Worm (Caenorhabditis elegans) whole organism, L3 larva: Measurements from ENCODE around the gene Y73B6BL.22.

ENCODE experiments used
- R02D3.7 ChIP-seq: fragments of 150-350 bp; optimal IDR thresholded peaks from 2 replicates; lab custom pipeline; 2014; ENCODE audit warnings: missing biosample characterization, missing genetic modification characterization
- ZK546.5 ChIP-seq: sonication (generic microtip); optimal IDR thresholded peaks from 2 replicates; lab custom pipeline; 2017; ENCODE audit warnings: missing biosample characterization, missing genetic modification characterization
- aly-2 ChIP-seq: fragments of 150-350 bp; optimal IDR thresholded peaks from 2 replicates; lab custom pipeline; 2014; ENCODE audit warnings: missing biosample characterization, missing genetic modification characterization
- ama-1 ChIP-seq: fragments of 150-350 bp; optimal IDR thresholded peaks from 2 replicates; lab custom pipeline; 2018
- ceh-16 ChIP-seq: sonication (generic microtip); optimal IDR thresholded peaks from 2 replicates; lab custom pipeline; 2017; ENCODE audit warnings: missing biosample characterization, missing genetic modification characterization
- ceh-28 ChIP-seq: fragments of 150-350 bp; optimal IDR thresholded peaks from 2 replicates; lab custom pipeline; 2014; ENCODE audit warnings: missing biosample characterization, missing genetic modification reagents, missing genetic modification characterization
- ceh-82 ChIP-seq: fragments of 150-350 bp; optimal IDR thresholded peaks from 2 replicates; lab custom pipeline; 2014; ENCODE audit warnings: missing biosample characterization, missing genetic modification characterization
- ceh-9 ChIP-seq: sonication (generic microtip); optimal IDR thresholded peaks from 2 replicates; lab custom pipeline; 2018; ENCODE audit warnings: missing biosample characterization, missing genetic modification characterization
- daf-12 ChIP-seq: fragments of 150-350 bp; optimal IDR thresholded peaks from 2 replicates; lab custom pipeline; 2014; ENCODE audit warnings: missing biosample characterization, missing genetic modification reagents, missing genetic modification characterization
- egl-27 ChIP-seq: sonication (generic microtip); optimal IDR thresholded peaks from 4 replicates; lab custom pipeline; 2017; ENCODE audit warnings: missing biosample characterization, missing genetic modification reagents, missing genetic modification characterization
- egl-5 ChIP-seq: fragments of 150-350 bp; optimal IDR thresholded peaks from 2 replicates; lab custom pipeline; 2017; ENCODE audit warnings: missing biosample characterization, missing genetic modification reagents, missing genetic modification characterization, inconsistent platforms
- elt-1 ChIP-seq: fragments of 150-350 bp; optimal IDR thresholded peaks from 2 replicates; lab custom pipeline; 2014; ENCODE audit warnings: missing biosample characterization, missing genetic modification characterization
- elt-2 ChIP-seq: sonication (generic microtip); optimal IDR thresholded peaks from 2 replicates; lab custom pipeline; 2016; ENCODE audit warnings: missing genetic modification reagents, mild to moderate bottlenecking, missing genetic modification characterization, missing compliant biosample characterization
- elt-3 ChIP-seq, 3 experiments: fragments of 150-350 bp in 1 of 3; sonication (generic microtip) in 2 of 3; optimal IDR thresholded peaks; 2 replicates in 2 of 3; 4 replicates in 1 of 3; lab custom pipeline; 2014 to 2017; ENCODE audit warnings: missing biosample characterization in 3 of 3, missing genetic modification characterization in 3 of 3
- eor-1 ChIP-seq, 2 experiments: fragments of 150-350 bp; optimal IDR thresholded peaks; 2 replicates each; lab custom pipeline; 2014 to 2018; ENCODE audit warnings: missing biosample characterization in 2 of 2, missing genetic modification characterization in 2 of 2
- fkh-10 ChIP-seq: sonication (generic microtip); optimal IDR thresholded peaks from 2 replicates; lab custom pipeline; 2017; ENCODE audit warnings: missing biosample characterization, missing genetic modification reagents, missing genetic modification characterization
- fkh-2 ChIP-seq: fragments of 150-350 bp; optimal IDR thresholded peaks from 2 replicates; lab custom pipeline; 2014; ENCODE audit warnings: missing biosample characterization, missing genetic modification reagents, missing genetic modification characterization
- fos-1 ChIP-seq: fragments of 150-350 bp; optimal IDR thresholded peaks from 2 replicates; lab custom pipeline; 2014; ENCODE audit warnings: missing biosample characterization, missing genetic modification characterization
- hmg-11 ChIP-seq: sonication (generic microtip); optimal IDR thresholded peaks from 2 replicates; lab custom pipeline; 2016; ENCODE audit warnings: missing genetic modification characterization, missing compliant biosample characterization
- jun-1 ChIP-seq: fragments of 150-350 bp; optimal IDR thresholded peaks from 2 replicates; lab custom pipeline; 2014; ENCODE audit warnings: missing biosample characterization, missing genetic modification reagents, missing genetic modification characterization
- lin-15B ChIP-seq: fragments of 150-350 bp; optimal IDR thresholded peaks from 2 replicates; lab custom pipeline; 2014; ENCODE audit warnings: missing biosample characterization, missing genetic modification characterization
- lin-39 ChIP-seq: fragments of 150-350 bp; optimal IDR thresholded peaks from 2 replicates; lab custom pipeline; 2018; ENCODE audit warnings: missing biosample characterization, missing genetic modification reagents, missing genetic modification characterization
- mdl-1 ChIP-seq: fragments of 150-350 bp; optimal IDR thresholded peaks from 2 replicates; lab custom pipeline; 2014; ENCODE audit warnings: missing biosample characterization, missing genetic modification characterization
- mml-1 ChIP-seq: fragments of 150-350 bp; sonication (generic microtip); optimal IDR thresholded peaks from 3 replicates; lab custom pipeline; 2014; ENCODE audit warnings: missing biosample characterization, missing genetic modification characterization
- nfya-1 ChIP-seq: sonication (generic microtip); optimal IDR thresholded peaks from 2 replicates; lab custom pipeline; 2017; ENCODE audit warnings: missing genetic modification characterization, mild to moderate bottlenecking, missing compliant biosample characterization, antibody characterized with exemption, moderate library complexity; ENCODE audit not compliant: insufficient read depth
- nhr-11 ChIP-seq: fragments of 150-350 bp; optimal IDR thresholded peaks from 2 replicates; lab custom pipeline; 2014; ENCODE audit warnings: missing biosample characterization, missing genetic modification characterization
- nhr-12 ChIP-seq: fragments of 150-350 bp; optimal IDR thresholded peaks from 2 replicates; lab custom pipeline; 2014; ENCODE audit warnings: missing biosample characterization, missing genetic modification characterization
- nhr-23 ChIP-seq: fragments of 150-350 bp; optimal IDR thresholded peaks from 2 replicates; lab custom pipeline; 2014; ENCODE audit warnings: missing biosample characterization, missing genetic modification reagents, missing genetic modification characterization
- nhr-237 ChIP-seq: fragments of 150-350 bp; optimal IDR thresholded peaks from 2 replicates; lab custom pipeline; 2014; ENCODE audit warnings: missing biosample characterization, missing genetic modification characterization
- nhr-25 ChIP-seq: sonication (generic microtip); optimal IDR thresholded peaks from 2 replicates; lab custom pipeline; 2017; ENCODE audit warnings: missing biosample characterization, missing genetic modification characterization
- nhr-28 ChIP-seq: fragments of 150-350 bp; optimal IDR thresholded peaks from 2 replicates; lab custom pipeline; 2014; ENCODE audit warnings: missing biosample characterization, missing genetic modification characterization
- nhr-43 ChIP-seq: sonication (generic microtip); optimal IDR thresholded peaks from 2 replicates; lab custom pipeline; 2016; ENCODE audit warnings: mild to moderate bottlenecking, missing genetic modification characterization, missing compliant biosample characterization; ENCODE audit not compliant: poor library complexity, severe bottlenecking
- nhr-67 ChIP-seq: fragments of 150-350 bp; optimal IDR thresholded peaks from 2 replicates; lab custom pipeline; 2014; ENCODE audit warnings: missing biosample characterization, missing genetic modification characterization
- nhr-76 ChIP-seq: fragments of 150-350 bp; sonication (generic microtip); optimal IDR thresholded peaks from 5 replicates; lab custom pipeline; 2014; ENCODE audit warnings: missing biosample characterization, missing genetic modification characterization
- nhr-77 ChIP-seq: fragments of 150-350 bp; optimal IDR thresholded peaks from 2 replicates; lab custom pipeline; 2014; ENCODE audit warnings: missing biosample characterization, missing genetic modification characterization
- pha-4 ChIP-seq: fragments of 150-350 bp; optimal IDR thresholded peaks from 2 replicates; lab custom pipeline; 2014; ENCODE audit warnings: missing biosample characterization, missing genetic modification reagents, missing genetic modification characterization
- pqm-1 ChIP-seq: fragments of 150-350 bp; optimal IDR thresholded peaks from 2 replicates; lab custom pipeline; 2017; ENCODE audit warnings: missing biosample characterization, missing genetic modification characterization, inconsistent platforms
- skn-1 ChIP-seq: fragments of 150-350 bp; optimal IDR thresholded peaks from 2 replicates; lab custom pipeline; 2014; ENCODE audit warnings: missing biosample characterization, missing genetic modification characterization
- snpc-4 ChIP-seq: fragments of 150-350 bp; optimal IDR thresholded peaks from 2 replicates; lab custom pipeline; 2014; ENCODE audit warnings: missing biosample characterization, missing genetic modification characterization
- tbx-2 ChIP-seq: sonication (generic microtip); optimal IDR thresholded peaks from 2 replicates; lab custom pipeline; 2016; ENCODE audit warnings: mild to moderate bottlenecking, missing genetic modification characterization, missing compliant biosample characterization
- unc-39 ChIP-seq: sonication (generic microtip); optimal IDR thresholded peaks from 4 replicates; lab custom pipeline; 2017; ENCODE audit warnings: missing biosample characterization, missing genetic modification characterization
- unc-62 ChIP-seq: fragments of 150-350 bp; sonication (generic microtip); optimal IDR thresholded peaks from 4 replicates; lab custom pipeline; 2014; ENCODE audit warnings: missing biosample characterization, missing genetic modification reagents, missing genetic modification characterization
- zag-1 ChIP-seq: fragments of 150-350 bp; optimal IDR thresholded peaks from 2 replicates; lab custom pipeline; 2014; ENCODE audit warnings: missing biosample characterization, missing genetic modification characterization
- ztf-11 ChIP-seq: fragments of 150-350 bp; optimal IDR thresholded peaks from 2 replicates; lab custom pipeline; 2014; ENCODE audit warnings: missing biosample characterization, missing genetic modification characterization
- ztf-4 ChIP-seq: fragments of 150-350 bp; optimal IDR thresholded peaks from 2 replicates; lab custom pipeline; 2014; ENCODE audit warnings: missing biosample characterization, missing genetic modification characterization

Y73B6BL.22 gene

DNA sequence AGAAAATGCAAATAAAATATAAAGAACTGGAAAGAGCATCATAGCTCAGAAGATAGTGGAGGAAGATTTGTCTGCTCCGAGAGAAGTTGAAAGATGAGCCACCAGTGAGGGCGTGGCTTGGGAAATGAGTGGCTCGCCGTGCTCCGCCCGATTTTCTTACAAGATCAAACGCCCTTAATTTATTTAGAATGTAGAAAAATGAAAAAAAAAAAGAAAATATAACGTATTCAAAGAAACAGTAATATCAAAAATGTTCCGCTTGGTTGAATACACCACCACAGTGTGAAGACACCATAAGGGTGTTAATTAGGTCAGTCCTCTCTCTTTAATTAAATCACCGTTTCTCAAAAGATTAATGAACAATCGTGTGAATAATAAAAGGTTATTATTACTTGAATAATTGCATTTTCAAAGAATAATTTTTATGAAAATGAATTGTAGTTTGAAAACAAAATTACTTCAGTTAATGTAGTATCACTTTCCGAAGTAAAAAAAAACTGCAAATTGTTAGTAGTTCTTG, 14.0 kb downstream of the Y73B6BL.22 start, which contains the start of gene sfrp-1:
Gene sfrp-1 (minus strand): TSS at position 51 of the 520 bp plus-strand sequence.
- TF ChIP-seq ztf-11 (tag; lab: Kevin White, UChicago) (no peak), skn-1 (tag; lab: Kevin White, UChicago) (no peak), nhr-12 (tag; lab: Kevin White, UChicago) (no peak), pqm-1 (no peak), nhr-237 (tag; lab: Kevin White, UChicago) (no peak), elt-1 (no peak), unc-62 (GFP tag; lab: Kevin White, UChicago) (no peak), nhr-77 (tag; lab: Kevin White, UChicago) (no peak), ceh-16 (tag; lab: Kevin White, UChicago) (no peak), tbx-2 (tag; lab: Kevin White, UChicago) (no peak), fkh-10 (GFP tag; lab: Kevin White, UChicago) (no peak), nhr-23 (no peak), ZK546.5 (tag; lab: Kevin White, UChicago) (no peak)

DNA sequence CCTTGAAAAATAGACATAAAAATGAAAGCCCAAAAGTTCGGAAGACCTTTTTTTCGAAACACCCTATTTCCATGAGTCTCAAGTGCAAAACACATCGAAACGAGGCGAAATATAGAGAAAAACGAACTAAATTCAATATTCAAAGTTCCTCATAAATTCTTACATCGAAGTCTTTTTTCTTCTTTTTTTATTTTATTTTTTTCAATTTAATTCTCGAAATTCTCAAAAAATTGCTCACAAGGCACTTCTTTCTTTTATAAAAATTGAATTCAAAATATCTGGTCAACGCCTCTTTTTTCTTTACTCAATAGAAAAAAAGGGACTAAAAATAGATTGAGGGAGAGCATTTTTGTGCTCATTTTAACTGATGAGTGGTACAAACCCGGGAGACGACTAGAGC, 21.3 kb downstream of the Y73B6BL.22 start:
- TF ChIP-seq ceh-82 (tag; lab: Kevin White, UChicago) (no peak), fkh-10 (GFP tag; lab: Kevin White, UChicago) (peak; percentile 52)

DNA sequence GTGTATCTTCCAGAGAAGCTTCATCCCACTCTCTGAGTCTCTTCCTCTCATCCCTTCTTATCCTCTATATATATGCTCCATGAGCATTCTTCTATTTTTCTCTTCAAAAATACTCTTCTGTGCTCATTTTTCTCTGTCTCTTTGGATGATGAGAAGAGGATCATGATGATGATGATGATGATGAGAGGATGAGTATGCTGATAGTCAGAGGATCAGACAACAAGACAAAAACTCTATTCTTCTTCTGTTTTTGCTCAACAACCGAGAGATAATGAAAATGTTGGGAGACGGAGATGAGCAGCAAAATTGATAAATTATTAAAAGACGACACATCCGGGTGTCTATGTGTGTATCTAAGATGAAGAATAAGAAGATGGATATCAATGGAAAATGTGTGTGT, 23.1 kb downstream of the Y73B6BL.22 start:
- TF ChIP-seq nhr-25 (tag; lab: Kevin White, UChicago) (no peak), egl-27 (tag; lab: Kevin White, UChicago) (no peak), elt-3 (tag; optimal IDR thresholded peaks at IDR 0.05; lab: Kevin White, UChicago) (no peak), nhr-237 (tag; lab: Kevin White, UChicago) (no peak), pha-4 (tag; lab: Kevin White, UChicago) (no peak), elt-1 (no peak), ceh-28 (no peak), skn-1 (tag; lab: Kevin White, UChicago) (peak; percentile 78), aly-2 (tag; lab: Kevin White, UChicago) (no peak), fkh-10 (GFP tag; lab: Kevin White, UChicago) (no peak), tbx-2 (tag; lab: Kevin White, UChicago) (no peak), nhr-28 (tag; lab: Kevin White, UChicago) (no peak), eor-1 (tag; optimal IDR thresholded peaks at IDR 0.05; lab: Kevin White, UChicago) (no peak), nhr-43 (tag; lab: Kevin White, UChicago) (no peak), R02D3.7 (tag; lab: Kevin White, UChicago) (no peak), ceh-9 (tag; lab: Kevin White, UChicago) (no peak), fkh-2 (tag; lab: Kevin White, UChicago) (no peak), hmg-11 (tag; lab: Kevin White, UChicago) (no peak), fos-1 (no peak), daf-12 (tag; lab: Kevin White, UChicago) (no peak), nfya-1 (peak; percentile 60), nhr-12 (tag; lab: Kevin White, UChicago) (no peak), unc-39 (tag; lab: Kevin White, UChicago) (no peak), ama-1 (lab: Kevin White, UChicago) (no peak), ztf-4 (tag; lab: Kevin White, UChicago) (no peak), lin-39 (tag; lab: Kevin White, UChicago) (no peak), nhr-11 (tag; lab: Kevin White, UChicago) (peak; percentile 73), ceh-82 (tag; lab: Kevin White, UChicago) (no peak), snpc-4 (tag; lab: Kevin White, UChicago) (no peak), egl-5 (tag; lab: Kevin White, UChicago) (peak; percentile 51), unc-62 (GFP tag; lab: Kevin White, UChicago) (no peak), nhr-67 (tag; lab: Kevin White, UChicago) (no peak), mdl-1 (no peak), mml-1 (tag; lab: Kevin White, UChicago) (no peak), lin-15B (peak; percentile 27), ZK546.5 (tag; lab: Kevin White, UChicago) (no peak), ztf-11 (tag; lab: Kevin White, UChicago) (no peak), zag-1 (no peak), nhr-76 (tag; lab: Kevin White, UChicago) (no peak), nhr-23 (no peak), pqm-1 (no peak), jun-1 (tag; lab: Kevin White, UChicago) (no peak), elt-2 (tag; lab: Kevin White, UChicago) (no peak), ceh-16 (tag; lab: Kevin White, UChicago) (no peak)
